Fruit fly (Drosophila melanogaster): ENCODE measurements around the gene CG16956.

- TF ChIP-seq psq (optimal IDR thresholded peaks at IDR 0.05) (no peak), ttk (optimal IDR thresholded peaks at IDR 0.05) (no peak), h (optimal IDR thresholded peaks at IDR 0.05) (no peak)
These were observed 20.6 kb upstream of the CG16956 start, which contains the start of gene Tehao for dm6 chr2L:13434795-13435634.
